Worm (Caenorhabditis elegans): Measurements from ENCODE around the gene F58H1.7.

DNA sequence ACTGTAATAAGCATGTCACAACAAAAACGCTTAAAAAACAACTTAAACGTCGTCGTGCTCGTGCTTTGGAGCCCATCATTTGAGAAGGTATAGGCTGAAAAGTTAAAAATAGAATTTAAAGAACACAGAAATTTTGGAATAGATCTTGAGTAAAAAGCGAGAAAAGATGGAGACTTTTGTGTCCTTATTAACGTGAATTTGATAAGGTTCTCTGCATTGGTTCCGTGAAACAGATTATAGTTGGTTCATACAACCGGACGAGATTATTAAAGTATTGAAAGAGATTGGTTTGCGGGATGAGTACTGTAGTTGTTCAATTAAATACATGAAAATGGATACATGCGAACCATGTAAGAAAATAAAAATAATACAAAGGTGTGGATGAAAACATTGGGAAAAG, 26.9 kb downstream of the F58H1.7 start, which contains the start of gene gpla-1:
- TF ChIP-seq F13C5.2 (tag; optimal IDR thresholded peaks at IDR 0.05) (no peak), hmbx-1 (tag; optimal IDR thresholded peaks at IDR 0.05) (no peak), hnd-1 (tag; optimal IDR thresholded peaks at IDR 0.05) (no peak), ama-1 (optimal IDR thresholded peaks at IDR 0.05) (no peak), flt-1 (GFP tag; IDR thresholded peaks at IDR 0.05) (no peak), tbx-37 (GFP tag; conservative IDR thresholded peaks at IDR 0.05) (no peak), sea-1 (GFP tag; conservative IDR thresholded peaks at IDR 0.05) (no peak)
